Fruit fly (Drosophila melanogaster): Measurements from ENCODE around the gene CG42688.
A peak's percentile ranks its signal among the peaks of the same experiment; 100 is the strongest.

CG42688 gene

dm6 chr2L:19133465-19134365 lies 48.9 kb downstream of the CG42688 start, which contains the start of gene brat (continued):
- TF ChIP-seq chif (GFP tag; optimal IDR thresholded peaks at IDR 0.05) (peak; percentile 22 to 57), aop (GFP tag; IDR thresholded peaks at IDR 0.05) (no peak), maf-S (GFP tag; optimal IDR thresholded peaks at IDR 0.05) (peak; percentile 69), CG18619 (GFP tag; optimal IDR thresholded peaks at IDR 0.05) (no peak), CG3995 (GFP tag; optimal IDR thresholded peaks at IDR 0.05) (peak; percentile 65), CG5953 (GFP tag; IDR thresholded peaks at IDR 0.05) (no peak), CG32772 (GFP tag; IDR thresholded peaks at IDR 0.05) (0 out of 2 replicates have a peak, but pooled peaks have one; percentile 4), btn (GFP tag; optimal IDR thresholded peaks at IDR 0.05) (no peak), en (GFP tag; optimal IDR thresholded peaks at IDR 0.05) (peak; percentile 14), B-H1 (GFP tag; IDR thresholded peaks at IDR 0.05) (no peak), CG13775 (GFP tag; optimal IDR thresholded peaks at IDR 0.05) (peak; percentile 51), trh (GFP tag; optimal IDR thresholded peaks at IDR 0.05) (no peak), gem (tag; optimal IDR thresholded peaks at IDR 0.05) (peak; percentile 62), toy (GFP tag; IDR thresholded peaks at IDR 0.05) (no peak), Max (GFP tag; optimal IDR thresholded peaks at IDR 0.05) (peak; percentile 64), ssp (GFP tag; IDR thresholded peaks at IDR 0.05) (peak; percentile 78), CG4360 (GFP tag; IDR thresholded peaks at IDR 0.05) (no peak), CG7839 (tag; optimal IDR thresholded peaks at IDR 0.05) (peak; percentile 38), CG11247 (GFP tag; IDR thresholded peaks at IDR 0.05) (0 out of 2 replicates have a peak, but pooled peaks have one; percentile 24), Aef1 (GFP tag; IDR thresholded peaks at IDR 0.05) (no peak), Blimp-1 (GFP tag; optimal IDR thresholded peaks at IDR 0.05) (no peak), CG10462 (GFP tag; optimal IDR thresholded peaks at IDR 0.05) (no peak), BtbVII (GFP tag; optimal IDR thresholded peaks at IDR 0.05) (no peak), HmgZ (tag; optimal IDR thresholded peaks at IDR 0.05) (peak; percentile 54), pros (GFP tag; optimal IDR thresholded peaks at IDR 0.05) (no peak), bcd (GFP tag; optimal IDR thresholded peaks at IDR 0.05) (peak; percentile 54), Ravus (GFP tag; IDR thresholded peaks at IDR 0.05) (no peak), disco-r (GFP tag; optimal IDR thresholded peaks at IDR 0.05) (no peak), CG6683 (GFP tag; optimal IDR thresholded peaks at IDR 0.05) (no peak), CG14710 (tag; optimal IDR thresholded peaks at IDR 0.05) (peak; percentile 75), CG7556 (GFP tag; optimal IDR thresholded peaks at IDR 0.05) (peak; percentile 1), gsb (GFP tag; IDR thresholded peaks at IDR 0.05) (no peak), az2 (GFP tag; optimal IDR thresholded peaks at IDR 0.05) (peak; percentile 56), Nf-YB (GFP tag; optimal IDR thresholded peaks at IDR 0.05) (peak; percentile 8), CG12155 (GFP tag; optimal IDR thresholded peaks at IDR 0.05) (peak; percentile 82), CG15269 (tag; optimal IDR thresholded peaks at IDR 0.05) (peak; percentile 0), Rfx (GFP tag; IDR thresholded peaks at IDR 0.05) (peak; percentile 54; the same call in 1 of the 2 replicates), CG6813 (GFP tag; optimal IDR thresholded peaks at IDR 0.05) (no peak), croc (GFP tag; conservative IDR thresholded peaks at IDR 0.05) (no peak), CG10267 (tag; optimal IDR thresholded peaks at IDR 0.05) (peak; percentile 77), CG15601 (tag; optimal IDR thresholded peaks at IDR 0.05) (peak; percentile 14), sens (GFP tag) (peak; percentile 92), slbo (GFP tag; IDR thresholded peaks at IDR 0.05) (peak; percentile 61; the same call in 1 of the 2 replicates), CG17802 (tag; optimal IDR thresholded peaks at IDR 0.05) (peak; percentile 51), tgo (GFP tag; IDR thresholded peaks at IDR 0.05) (no peak), Hr3 (GFP tag; optimal IDR thresholded peaks at IDR 0.05) (peak; percentile 60), phol (tag; optimal IDR thresholded peaks at IDR 0.05) (peak; percentile 66), sc (optimal IDR thresholded peaks at IDR 0.05) (no peak), sc (GFP tag; optimal IDR thresholded peaks at IDR 0.05) (no peak), dimm (GFP tag; IDR thresholded peaks at IDR 0.05) (no peak)

Data from whole organism, embryonic.